Worm (Caenorhabditis elegans): ENCODE data around the gene txt-18.
A peak's percentile ranks its signal among the peaks of the same experiment; 100 is the strongest.

Gene txt-18

DNA sequence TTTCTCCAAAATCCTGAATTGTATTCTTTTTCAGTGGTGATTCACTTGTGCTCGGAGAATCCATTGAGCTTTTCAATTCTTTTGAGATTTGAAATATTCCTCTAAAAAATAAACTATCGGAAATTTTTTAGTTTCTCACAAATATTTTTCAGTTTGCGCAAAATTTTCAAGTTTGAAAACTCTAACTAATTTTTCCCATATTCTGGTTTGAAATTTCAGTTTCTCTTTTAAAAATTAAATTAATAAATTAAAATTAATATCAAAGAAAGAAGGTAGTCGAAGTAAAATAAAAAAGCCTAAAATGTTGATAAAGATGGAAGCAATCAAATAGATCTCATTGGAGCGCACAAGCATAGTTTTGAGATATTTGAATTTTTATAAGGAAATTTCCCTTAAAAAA, 8.0 kb downstream of the txt-18 start, which contains the start of gene C32D5.10:
TSS of gene C32D5.10 (minus strand) at position 101 of the 400 bp plus-strand sequence.
- TF ChIP-seq dao-5 (tag; optimal IDR thresholded peaks at IDR 0.05) (no peak), him-1 (tag; optimal IDR thresholded peaks at IDR 0.05) (no peak), W03F9.2 (tag; optimal IDR thresholded peaks at IDR 0.05) (no peak)

DNA sequence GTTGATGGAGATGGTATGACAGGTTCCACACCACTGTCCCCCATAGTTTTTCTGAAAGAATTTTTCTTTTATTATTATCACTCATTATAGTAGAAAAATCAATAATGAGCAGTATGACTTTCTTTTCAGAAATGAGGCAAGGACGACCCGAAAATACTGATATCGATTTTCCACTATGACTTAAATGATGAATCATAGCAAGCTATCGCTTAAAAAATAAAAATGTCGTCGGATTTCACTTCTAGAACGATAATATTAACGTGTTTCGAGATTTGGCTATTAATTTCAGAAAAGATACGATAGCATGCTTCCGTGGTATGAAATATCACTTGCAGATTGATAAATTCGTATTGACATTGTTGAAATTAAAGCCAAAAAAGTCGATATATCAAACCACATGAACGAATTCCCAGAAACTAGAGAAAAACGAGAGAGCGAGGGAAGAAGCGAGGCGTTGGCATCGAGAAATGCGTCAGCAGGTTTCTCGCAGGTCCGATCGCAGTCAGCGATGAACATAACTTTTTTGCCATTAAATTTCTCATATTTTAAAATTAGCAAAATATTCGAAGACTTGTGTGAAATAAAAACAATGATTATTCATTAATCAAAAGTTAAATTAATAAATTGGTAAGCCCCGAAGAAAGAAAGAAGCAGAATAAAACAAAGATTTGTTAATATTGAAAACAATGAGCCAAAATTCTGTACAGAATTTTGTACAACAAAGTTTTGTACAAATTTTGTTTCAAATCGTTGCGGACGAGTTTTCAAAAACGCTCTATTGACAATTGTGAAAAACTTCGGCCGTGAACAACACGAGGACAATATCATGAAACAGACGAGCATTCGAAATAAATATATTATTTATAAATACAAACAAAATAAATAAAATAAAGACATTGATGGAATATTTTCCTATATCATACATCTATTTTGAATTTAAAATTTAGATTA, 11.8 kb downstream of the txt-18 start, which contains the start of gene C32D5.11:
TSS of gene C32D5.11 (minus strand) at position 51 of the 951 bp plus-strand sequence.
- TF ChIP-seq W03F9.2 (tag; optimal IDR thresholded peaks at IDR 0.05) (peak; percentile 73), him-1 (tag; optimal IDR thresholded peaks at IDR 0.05) (no peak)

DNA sequence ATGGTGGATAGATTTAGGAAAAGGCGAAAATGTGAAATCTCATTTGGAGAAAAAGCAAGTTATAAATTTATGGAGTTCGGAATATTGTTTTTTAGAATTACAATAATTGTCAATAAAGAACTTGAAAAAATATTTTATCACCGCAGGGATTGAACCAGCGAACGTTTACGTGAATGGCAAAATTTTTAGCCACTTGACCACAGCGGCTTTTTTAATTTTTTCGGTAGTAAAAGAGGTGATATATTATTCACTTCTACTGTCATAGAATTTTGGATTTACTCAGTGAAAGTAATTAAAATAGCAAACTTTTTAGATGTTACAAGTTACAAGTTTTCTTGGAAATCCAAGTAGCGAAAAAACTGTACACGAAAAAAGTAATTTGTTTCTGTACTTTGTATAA, 14.4 kb downstream of the txt-18 start:
- no peak for TF ChIP-seq dao-5 (tag; optimal IDR thresholded peaks at IDR 0.05)
- no peak for TF ChIP-seq him-1 (tag; optimal IDR thresholded peaks at IDR 0.05)
- TF ChIP-seq W03F9.2 (tag; optimal IDR thresholded peaks at IDR 0.05), result no peak

DNA sequence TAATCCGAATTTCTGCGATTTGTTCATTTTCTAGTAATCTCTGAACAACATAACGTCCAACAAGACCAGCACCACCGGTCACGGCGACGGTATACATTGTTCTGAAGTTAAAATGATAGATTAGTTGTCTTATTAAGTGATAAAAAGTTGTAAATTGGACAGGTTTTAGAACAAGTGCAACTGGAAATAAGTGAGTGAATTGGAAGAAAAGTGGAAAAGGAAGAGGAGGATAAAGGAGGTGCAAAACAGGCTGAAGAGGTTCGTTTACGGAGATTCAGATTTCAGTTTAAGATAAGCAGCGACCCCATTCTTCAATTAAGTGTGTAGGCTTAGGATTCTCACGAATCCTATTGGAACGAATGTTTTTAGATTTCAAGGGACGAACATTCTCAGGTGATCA, 15.0 kb downstream of the txt-18 start, which contains the start of gene C32D5.12:
TSS of gene C32D5.12 (minus strand) at position 101 of the 400 bp plus-strand sequence.
- TF ChIP-seq W03F9.2 (tag; optimal IDR thresholded peaks at IDR 0.05), result no peak
- TF ChIP-seq dao-5 (tag; optimal IDR thresholded peaks at IDR 0.05), result no peak
- TF ChIP-seq him-1 (tag; optimal IDR thresholded peaks at IDR 0.05), result no peak

DNA sequence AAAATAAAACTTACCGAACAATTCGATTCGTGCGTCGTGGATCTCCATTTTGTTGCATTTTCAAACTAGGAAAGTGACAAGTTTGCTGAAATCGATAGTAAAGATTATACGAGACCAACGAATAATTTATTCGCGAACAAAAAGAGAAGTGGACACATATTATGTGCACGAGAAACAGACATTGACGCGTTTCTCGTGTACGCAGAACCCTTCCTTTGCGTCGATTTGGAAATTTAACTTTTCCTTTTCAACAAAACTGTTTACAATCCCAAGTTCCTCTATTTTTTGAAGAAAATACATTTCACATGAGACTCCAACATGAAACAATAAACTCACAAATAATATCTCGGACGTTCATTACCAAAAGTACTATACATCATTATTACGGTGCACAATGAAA, 16.9 kb downstream of the txt-18 start, which contains the start of gene K10B2.4:
TSS of gene K10B2.4 (minus strand) at position 138 of the 400 bp plus-strand sequence.
- TF ChIP-seq him-1 (tag; optimal IDR thresholded peaks at IDR 0.05) (no peak), W03F9.2 (tag; optimal IDR thresholded peaks at IDR 0.05) (peak; percentile 72)

DNA sequence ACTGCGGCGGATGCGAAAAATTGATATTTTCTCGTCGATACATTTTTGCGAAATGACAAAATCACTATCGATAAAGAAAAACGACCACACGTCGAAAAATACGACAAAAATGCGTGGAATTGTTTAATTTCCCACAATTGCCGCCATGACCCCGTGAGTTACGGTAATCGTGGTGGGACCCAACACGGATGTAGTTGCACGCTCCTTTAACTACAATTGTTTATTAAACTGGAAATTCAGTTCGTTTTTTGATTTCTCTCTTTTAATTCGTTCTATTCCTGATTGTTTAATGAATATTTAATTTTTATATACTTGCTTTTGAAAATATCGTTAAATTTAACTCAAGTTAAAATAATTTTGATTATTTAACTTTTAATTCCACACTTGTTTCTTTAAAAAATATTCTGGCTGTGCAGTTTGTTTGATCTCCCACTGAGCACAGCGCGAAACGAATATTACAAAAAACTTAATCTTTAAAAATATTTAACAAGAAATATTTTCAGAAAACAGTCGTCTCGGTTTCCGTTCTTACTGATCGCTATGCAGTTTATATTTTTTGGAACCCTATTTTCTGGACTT, 21.5 kb downstream of the txt-18 start, which contains the start of the genes ani-2 and clec-88:
TSS of gene ani-2 (minus strand) at position 131 of the 579 bp plus-strand sequence.
TSS of gene clec-88 (plus strand) at position 486 of the 579 bp plus-strand sequence.
- TF ChIP-seq him-1 (tag; optimal IDR thresholded peaks at IDR 0.05) (no peak), W03F9.2 (tag; optimal IDR thresholded peaks at IDR 0.05) (no peak), dao-5 (tag; optimal IDR thresholded peaks at IDR 0.05) (no peak)

DNA sequence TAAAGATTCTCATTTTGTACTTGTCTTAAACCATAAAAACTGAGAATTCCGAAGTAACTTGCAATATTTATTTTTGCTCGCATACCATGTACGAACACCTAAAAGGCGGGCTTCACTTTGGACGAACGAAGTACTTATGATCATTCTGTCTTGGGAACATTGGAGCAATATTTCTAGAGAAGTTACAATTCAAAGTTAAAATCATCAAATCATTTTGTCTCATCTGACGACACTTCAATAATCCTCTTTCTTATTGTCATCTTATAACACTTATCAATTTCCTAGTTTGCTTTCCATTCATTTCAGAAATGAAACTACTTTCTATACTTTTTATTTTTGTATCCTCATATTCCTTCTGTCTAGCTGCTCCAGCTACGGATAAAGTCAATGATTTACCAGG, 22.8 kb downstream of the txt-18 start, which contains the start of gene ctsa-4.1:
TSS of gene ctsa-4.1 (plus strand) at position 301 of the 400 bp plus-strand sequence.
- TF ChIP-seq dao-5 (tag; optimal IDR thresholded peaks at IDR 0.05) (no peak), him-1 (tag; optimal IDR thresholded peaks at IDR 0.05) (no peak), W03F9.2 (tag; optimal IDR thresholded peaks at IDR 0.05) (no peak)

DNA sequence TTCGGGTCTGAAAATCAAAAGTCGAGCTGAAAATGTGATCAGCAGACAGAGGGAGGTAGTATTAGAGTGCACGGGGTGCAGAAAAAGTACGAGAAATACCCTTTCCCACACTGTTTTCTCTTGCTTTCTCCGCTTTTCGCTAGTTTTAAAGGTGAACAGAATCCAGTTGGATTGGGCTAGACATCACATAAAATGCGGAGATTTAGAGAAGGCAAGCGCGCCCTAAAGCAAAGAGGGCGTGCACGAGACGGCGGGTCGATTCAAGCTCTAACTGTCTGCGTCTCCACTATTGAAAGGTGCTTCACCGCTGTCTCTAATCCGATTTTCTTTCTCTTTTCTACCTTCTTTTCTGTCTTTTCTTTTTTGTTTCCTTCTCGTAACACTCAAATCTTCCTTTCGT, 26.2 kb downstream of the txt-18 start:
- TF ChIP-seq dao-5 (tag; optimal IDR thresholded peaks at IDR 0.05), result no peak
- no peak for TF ChIP-seq him-1 (tag; optimal IDR thresholded peaks at IDR 0.05)
- TF ChIP-seq W03F9.2 (tag; optimal IDR thresholded peaks at IDR 0.05), result peak; percentile 81

DNA sequence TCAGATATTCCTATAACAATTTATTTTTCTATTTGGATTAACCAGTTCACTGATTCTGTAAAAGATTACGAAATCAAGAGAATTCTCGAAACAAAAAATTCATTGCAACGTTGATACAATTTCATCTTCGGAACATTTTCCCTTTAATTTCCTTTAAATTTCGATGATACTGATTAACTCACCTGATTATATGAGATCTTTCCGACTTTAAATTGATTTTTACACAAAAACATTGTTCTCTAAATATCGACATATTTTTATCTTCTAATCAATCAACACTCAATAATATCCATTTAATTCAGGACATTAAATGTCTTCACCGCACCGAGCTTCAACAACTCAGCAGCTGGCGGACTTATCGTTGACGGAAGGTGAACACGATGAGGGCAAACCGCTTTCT, 27.1 kb downstream of the txt-18 start, which contains the start of gene lin-23:
TSS of gene lin-23 (plus strand) at position 301 of the 400 bp plus-strand sequence.
- TF ChIP-seq W03F9.2 (tag; optimal IDR thresholded peaks at IDR 0.05) (no peak), him-1 (tag; optimal IDR thresholded peaks at IDR 0.05) (no peak), dao-5 (tag; optimal IDR thresholded peaks at IDR 0.05) (no peak)

DNA sequence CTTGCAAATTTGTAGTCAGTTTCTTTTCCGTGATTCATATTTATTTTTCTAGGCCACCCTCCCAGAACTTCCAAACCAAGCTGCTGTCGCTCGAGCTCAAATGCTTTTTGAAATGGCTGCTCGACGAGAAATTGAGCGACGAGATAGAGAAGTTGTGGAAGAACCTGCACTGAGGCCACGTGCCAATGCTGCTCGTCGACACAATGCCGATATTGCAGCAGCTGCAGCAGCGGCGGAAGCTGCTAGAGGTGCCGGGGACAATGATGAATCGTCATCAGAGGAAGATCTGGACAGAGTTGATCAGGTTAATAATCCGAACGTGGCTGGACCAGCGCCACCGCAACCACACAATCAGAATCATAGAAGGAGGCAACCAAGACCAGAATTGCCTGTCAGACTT, 29.5 kb downstream of the txt-18 start:
- TF ChIP-seq dao-5 (tag; optimal IDR thresholded peaks at IDR 0.05), result no peak
- TF ChIP-seq him-1 (tag; optimal IDR thresholded peaks at IDR 0.05), result no peak
- TF ChIP-seq W03F9.2 (tag; optimal IDR thresholded peaks at IDR 0.05), result no peak

DNA sequence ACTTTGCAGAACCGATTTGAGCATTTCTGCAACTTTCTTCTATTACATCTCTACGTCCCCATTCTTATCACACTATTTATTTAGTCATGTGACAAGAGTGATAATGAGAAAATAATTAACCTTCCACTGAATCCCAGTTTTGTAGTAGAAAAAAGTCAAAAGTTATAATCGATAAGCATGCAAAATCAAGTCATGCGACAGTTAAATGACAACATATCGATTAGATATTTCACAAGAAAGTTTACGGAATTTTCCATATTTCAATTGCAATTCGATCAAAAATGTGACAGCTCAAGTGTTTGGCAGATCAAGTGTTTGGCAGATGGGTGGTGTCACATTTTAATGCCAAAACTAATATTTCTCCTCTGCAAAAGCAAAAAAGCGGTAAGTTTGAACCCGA, 30.8 kb downstream of the txt-18 start:
- no peak for TF ChIP-seq W03F9.2 (tag; optimal IDR thresholded peaks at IDR 0.05)
- TF ChIP-seq him-1 (tag; optimal IDR thresholded peaks at IDR 0.05), result no peak
- no peak for TF ChIP-seq dao-5 (tag; optimal IDR thresholded peaks at IDR 0.05)

DNA sequence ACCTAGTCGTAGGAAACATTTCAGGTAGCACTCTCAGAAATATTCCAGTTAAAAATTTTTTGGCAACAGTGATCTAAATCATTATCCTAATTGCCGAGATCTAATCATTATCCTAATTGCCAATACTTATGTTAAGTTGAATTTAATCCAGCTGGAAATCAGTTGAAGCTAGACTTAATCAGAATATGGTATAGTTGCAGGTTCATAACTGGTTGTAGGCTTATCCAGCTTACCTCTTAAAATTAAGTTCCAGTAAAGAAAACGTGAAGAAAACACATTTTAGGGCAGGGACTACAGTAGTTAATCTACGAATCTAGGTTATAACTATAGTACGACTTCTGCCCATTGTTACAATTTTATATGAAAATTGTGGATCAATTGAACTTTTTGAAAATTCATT, 32.8 kb downstream of the txt-18 start:
- no peak for TF ChIP-seq him-1 (tag; optimal IDR thresholded peaks at IDR 0.05)

DNA sequence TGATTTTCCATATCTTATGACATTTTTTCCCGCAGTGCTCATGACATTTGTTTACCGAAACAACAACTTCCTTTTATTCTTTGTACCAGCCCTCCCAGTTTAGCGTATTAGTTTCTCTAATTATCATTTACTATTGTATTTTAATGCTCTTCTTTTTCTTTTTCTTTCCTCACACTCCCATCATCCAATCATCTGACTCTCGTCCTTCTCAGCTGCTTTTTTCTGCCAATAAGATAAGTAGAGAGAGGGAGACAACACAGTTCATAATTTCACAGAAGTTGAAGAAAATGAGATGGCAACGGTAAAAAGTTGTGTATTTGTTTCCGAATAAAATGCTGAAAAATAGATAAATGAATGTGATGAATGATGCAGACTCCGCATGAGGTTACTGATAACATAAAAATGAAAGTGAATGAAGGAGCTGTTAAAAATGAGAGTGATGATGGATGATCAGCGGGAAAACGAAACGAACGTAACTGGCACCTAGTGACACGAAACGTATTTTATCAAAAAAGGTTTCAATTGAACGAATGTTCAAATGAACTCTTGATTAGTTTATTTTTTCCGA, 33.6 kb downstream of the txt-18 start:
- TF ChIP-seq W03F9.2 (tag; optimal IDR thresholded peaks at IDR 0.05) (no peak), him-1 (tag; optimal IDR thresholded peaks at IDR 0.05) (no peak), dao-5 (tag; optimal IDR thresholded peaks at IDR 0.05) (no peak)

Measured in whole organism, L4/young adult.